Fruit fly (Drosophila melanogaster): ENCODE results near the gene CG1907.

Gene CG1907

DNA sequence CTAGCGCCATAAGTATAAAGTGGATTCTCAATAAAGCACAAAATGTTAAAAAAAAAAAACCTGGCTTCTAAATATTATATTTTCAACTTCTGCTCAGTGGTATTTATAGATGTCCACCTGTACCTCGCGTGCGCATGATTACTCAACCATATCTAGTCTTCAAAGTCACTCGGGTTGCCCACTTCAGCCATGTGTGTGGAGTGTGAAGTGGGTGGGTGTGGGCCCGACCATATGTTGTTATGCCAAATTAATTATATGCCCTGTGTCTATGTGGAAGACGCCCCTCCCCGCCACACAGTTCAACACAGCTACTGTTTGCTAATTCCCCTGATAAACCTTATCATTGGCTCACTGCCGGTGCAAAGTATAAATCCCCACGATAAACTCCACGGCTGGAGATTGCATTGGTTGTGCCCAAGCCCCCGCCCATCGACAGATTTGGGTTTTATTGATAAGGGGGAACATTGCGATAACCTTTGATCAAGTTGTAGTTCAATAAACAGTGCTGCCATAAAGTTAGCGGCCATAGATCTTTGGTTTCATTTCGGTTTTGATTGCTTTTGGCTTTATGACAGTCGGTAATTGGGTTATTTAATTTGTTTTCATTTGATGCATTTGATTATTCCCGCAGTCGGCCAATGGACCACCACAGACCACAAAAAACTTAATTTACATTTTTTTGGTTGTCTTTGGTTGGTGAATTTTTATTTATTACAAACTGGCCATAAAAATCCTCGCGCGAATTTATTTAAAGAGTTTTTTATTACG, 2.0 kb downstream of the CG1907 start (continued):
- TF ChIP-seq CG17829 (tag; optimal IDR thresholded peaks at IDR 0.05) (no peak), lmd (GFP tag; IDR thresholded peaks at IDR 0.05) (no peak; the same call in 1 of the 2 replicates), salm (tag; optimal IDR thresholded peaks at IDR 0.05) (no peak), CG11723 (GFP tag; optimal IDR thresholded peaks at IDR 0.05) (no peak), CG12744 (GFP tag; optimal IDR thresholded peaks at IDR 0.05) (no peak), CG9876 (GFP tag; optimal IDR thresholded peaks at IDR 0.05) (no peak), BEAF-32 (GFP tag; optimal IDR thresholded peaks at IDR 0.05) (no peak), CG1024 (GFP tag; IDR thresholded peaks at IDR 0.05) (no peak), Ravus (GFP tag; IDR thresholded peaks at IDR 0.05) (no peak), CG10321 (GFP tag; IDR thresholded peaks at IDR 0.05) (no peak), dimm (GFP tag; IDR thresholded peaks at IDR 0.05) (no peak), gem (tag; optimal IDR thresholded peaks at IDR 0.05) (peak; percentile 7), caup (GFP tag; optimal IDR thresholded peaks at IDR 0.05; ENCODE audit: severe bottlenecking) (peak; percentile 29), odd (GFP tag; optimal IDR thresholded peaks at IDR 0.05) (peak; percentile 17), CG7372 (GFP tag; IDR thresholded peaks at IDR 0.05) (no peak), CG11696 (GFP tag; IDR thresholded peaks at IDR 0.05) (no peak), CG16779 (GFP tag; IDR thresholded peaks at IDR 0.05) (no peak), CG32772 (GFP tag; IDR thresholded peaks at IDR 0.05) (no peak), D19A (tag; optimal IDR thresholded peaks at IDR 0.05) (no peak), CG15479 (GFP tag; optimal IDR thresholded peaks at IDR 0.05) (no peak), TFAM (GFP tag; optimal IDR thresholded peaks at IDR 0.05) (no peak), Ptx1 (GFP tag; IDR thresholded peaks at IDR 0.05) (no peak), CG11456 (GFP tag; IDR thresholded peaks at IDR 0.05) (no peak), Asciz (GFP tag; optimal IDR thresholded peaks at IDR 0.05) (no peak), HLHmδ (GFP tag; optimal IDR thresholded peaks at IDR 0.05) (no peak), Drgx (GFP tag; IDR thresholded peaks at IDR 0.05) (0 out of 2 replicates have a peak, but pooled peaks have one; percentile 11), dan (GFP tag; IDR thresholded peaks at IDR 0.05) (no peak), CG6683 (GFP tag; optimal IDR thresholded peaks at IDR 0.05) (no peak), Rfx (GFP tag; IDR thresholded peaks at IDR 0.05) (0 out of 2 replicates have a peak, but pooled peaks have one; percentile 10), CG4360 (GFP tag; IDR thresholded peaks at IDR 0.05) (no peak), MTF-1 (GFP tag; optimal IDR thresholded peaks at IDR 0.05; ENCODE audit: borderline replicate concordance) (no peak), Fer3 (tag; optimal IDR thresholded peaks at IDR 0.05) (no peak), NK7.1 (GFP tag; optimal IDR thresholded peaks at IDR 0.05) (no peak), HHEX (GFP tag; optimal IDR thresholded peaks at IDR 0.05) (peak; percentile 16), CG1792 (GFP tag; optimal IDR thresholded peaks at IDR 0.05) (no peak), CG12769 (tag; optimal IDR thresholded peaks at IDR 0.05) (no peak), CG3995 (GFP tag; optimal IDR thresholded peaks at IDR 0.05) (no peak), CG6254 (GFP tag; optimal IDR thresholded peaks at IDR 0.05) (no peak), CG13894 (tag; optimal IDR thresholded peaks at IDR 0.05) (no peak), crol (GFP tag; IDR thresholded peaks at IDR 0.05) (peak; percentile 46), jigr1 (GFP tag; IDR thresholded peaks at IDR 0.05) (no peak), Pdp1 (GFP tag; optimal IDR thresholded peaks at IDR 0.05) (peak in 1 of 2 experiments; percentile 79), row (GFP tag; IDR thresholded peaks at IDR 0.05) (peak; percentile 51; the same call in 2 of the 3 replicates), CG12219 (GFP tag; optimal IDR thresholded peaks at IDR 0.05) (peak; percentile 4), CG18599 (GFP tag; optimal IDR thresholded peaks at IDR 0.05) (peak; percentile 17), grau (tag; optimal IDR thresholded peaks at IDR 0.05) (peak; percentile 67), CG8290 (GFP tag; optimal IDR thresholded peaks at IDR 0.05) (no peak), CG8290 (tag; optimal IDR thresholded peaks at IDR 0.05) (peak in 1 of 2 experiments; percentile 22), CG15011 (GFP tag; optimal IDR thresholded peaks at IDR 0.05) (no peak), CG11560 (tag; IDR thresholded peaks at IDR 0.05) (no peak)
